Fruit fly (Drosophila melanogaster): ENCODE data around the gene Irc.

dm6 chr3R:17003468-17003867 lies 793 bp downstream of the Irc start:
- TF ChIP-seq CTCF (optimal IDR thresholded peaks at IDR 0.05) (no peak), CG8478 (optimal IDR thresholded peaks at IDR 0.05) (no peak)
